Fruit fly (Drosophila melanogaster): ENCODE measurements around the gene Slimp.

dm6 chr3R:24122369-24122768 lies 26.4 kb downstream of the Slimp start:
- TF ChIP-seq ss (GFP tag; optimal IDR thresholded peaks at IDR 0.05) (no peak), Met (GFP tag; optimal IDR thresholded peaks at IDR 0.05) (no peak), dac (GFP tag; optimal IDR thresholded peaks at IDR 0.05) (no peak), CG31627 (GFP tag; optimal IDR thresholded peaks at IDR 0.05) (no peak), svp (GFP tag) (peak; percentile 95), CG6854 (GFP tag; optimal IDR thresholded peaks at IDR 0.05) (no peak), Hr39 (GFP tag; optimal IDR thresholded peaks at IDR 0.05) (no peak), acj6 (GFP tag; optimal IDR thresholded peaks at IDR 0.05) (no peak), CG34406 (GFP tag; optimal IDR thresholded peaks at IDR 0.05) (no peak), Sox14 (GFP tag; optimal IDR thresholded peaks at IDR 0.05) (no peak), CG6808 (GFP tag; optimal IDR thresholded peaks at IDR 0.05) (no peak), Smox (GFP tag; optimal IDR thresholded peaks at IDR 0.05) (no peak), vri (GFP tag; optimal IDR thresholded peaks at IDR 0.05) (no peak)

Data from whole organism, prepupa.